Worm (Caenorhabditis elegans) whole organism, L4/young adult: ENCODE measurements around the gene ogt-1.

Experiments used
- W03F9.2 ChIP-seq: fragments of 150-350 bp; optimal IDR thresholded peaks from 2 replicates; lab custom pipeline; 2014; ENCODE audit warnings: missing biosample characterization, missing genetic modification characterization
- dao-5 ChIP-seq: sonication (generic microtip); optimal IDR thresholded peaks from 2 replicates; lab custom pipeline; 2016; ENCODE audit warnings: missing genotype, missing genetic modification characterization, moderate library complexity, missing compliant biosample characterization
- him-1 ChIP-seq: sonication (generic microtip); optimal IDR thresholded peaks from 2 replicates; lab custom pipeline; 2016; ENCODE audit warnings: missing genotype, missing genetic modification reagents, missing genetic modification characterization, missing compliant biosample characterization

DNA sequence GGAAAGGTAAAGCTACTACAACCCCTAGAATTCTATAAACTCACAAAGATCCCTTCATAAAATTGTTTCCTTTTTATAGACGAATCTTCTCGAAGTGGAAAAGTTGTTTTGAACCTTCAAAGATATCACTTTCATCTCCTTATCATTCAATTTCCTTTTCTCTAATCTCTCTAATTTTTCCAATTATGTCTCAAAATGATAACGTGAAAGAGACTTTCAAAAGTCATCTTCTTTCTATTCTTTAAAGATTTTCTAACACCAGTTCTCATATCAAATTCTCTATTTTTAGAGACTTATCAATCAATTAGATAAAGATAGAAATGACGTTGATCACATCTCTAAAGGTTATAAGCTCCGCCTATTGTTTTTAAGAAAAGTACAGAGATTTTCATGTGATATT is 45.9 kb upstream of the ogt-1 start:
- TF ChIP-seq W03F9.2 (tag; lab: Kevin White, UChicago) (no peak), him-1 (no peak), dao-5 (tag; lab: Kevin White, UChicago) (no peak)
